Fruit fly (Drosophila melanogaster) whole organism, embryonic: Measurements from ENCODE around the gene MED15.

Experiments
- Awh ChIP-seq: fragments of 200-800 bp; sonication (Bioruptor generic); IDR thresholded peaks from 2 replicates; pipeline ENCODE4, ENCODE4 v1.3.6; 2022; ENCODE audit warnings: missing biosample characterization, missing genetic modification characterization
- C15 ChIP-seq: fragments of 200-800 bp; sonication (Bioruptor generic); IDR thresholded peaks from 3 replicates; pipeline ENCODE4 v1.3.6; 2022; ENCODE audit warnings: missing biosample characterization, missing genetic modification characterization
- CG11504 ChIP-seq: fragments of 200-800 bp; sonication (Bioruptor generic); optimal IDR thresholded peaks from 3 replicates; lab custom pipeline; 2019; ENCODE audit warnings: missing biosample characterization, mild to moderate bottlenecking, missing genetic modification characterization, moderate library complexity
- CG14050 ChIP-seq: fragments of 200-800 bp; sonication (Bioruptor generic); IDR thresholded peaks from 3 replicates; pipeline ENCODE4 v1.3.6; 2022; ENCODE audit warnings: missing biosample characterization, missing genetic modification characterization
- CG14667 ChIP-seq: fragments of 200-800 bp; sonication (Bioruptor generic); IDR thresholded peaks from 2 replicates; pipeline ENCODE4 v1.3.6; 2022; ENCODE audit warnings: missing biosample characterization, missing genetic modification characterization
- CG15269 ChIP-seq: fragments of 200-800 bp; sonication (Bioruptor generic); optimal IDR thresholded peaks from 2 replicates; lab custom pipeline; 2018; ENCODE audit warnings: missing biosample characterization, mild to moderate bottlenecking, missing genetic modification characterization, moderate library complexity
- CG1792 ChIP-seq: fragments of 200-800 bp; sonication (Bioruptor generic); optimal IDR thresholded peaks from 2 replicates; lab custom pipeline; 2016; ENCODE audit warnings: missing biosample characterization, missing genetic modification characterization
- CG1832 ChIP-seq: fragments of 200-800 bp; sonication (Bioruptor generic); optimal IDR thresholded peaks from 2 replicates; lab custom pipeline; 2017; ENCODE audit warnings: missing biosample characterization, mild to moderate bottlenecking, missing genetic modification characterization, inconsistent platforms
- CG2678 ChIP-seq: fragments of 200-800 bp; sonication (Bioruptor generic); optimal IDR thresholded peaks from 3 replicates; lab custom pipeline; 2019; ENCODE audit warnings: missing biosample characterization, mild to moderate bottlenecking, missing genetic modification characterization, moderate library complexity
- CG30020 ChIP-seq: fragments of 200-800 bp; optimal IDR thresholded peaks from 2 replicates; lab custom pipeline; 2019; ENCODE audit warnings: missing biosample characterization, mild to moderate bottlenecking, missing genetic modification characterization, moderate library complexity
- CG3065 ChIP-seq: fragments of 200-800 bp; sonication (Bioruptor generic); optimal IDR thresholded peaks from 2 replicates; lab custom pipeline; 2016; ENCODE audit warnings: missing biosample characterization, missing genetic modification characterization
- CG32532 ChIP-seq: fragments of 200-800 bp; sonication (Bioruptor generic); IDR thresholded peaks from 2 replicates; pipeline ENCODE4 v1.3.6; 2022; ENCODE audit warnings: missing biosample characterization, missing genetic modification characterization
- CG32767 ChIP-seq: fragments of 200-800 bp; sonication (Bioruptor generic); IDR thresholded peaks from 2 replicates; pipeline ENCODE4 v1.3.6; 2022; ENCODE audit warnings: missing biosample characterization, missing genetic modification characterization
- CG7786 ChIP-seq: fragments of 200-800 bp; sonication (Bioruptor generic); optimal IDR thresholded peaks from 2 replicates; lab custom pipeline; 2016; ENCODE audit warnings: missing biosample characterization, missing genetic modification characterization
- CTCF ChIP-seq: fragments of 200-800 bp; sonication (Bioruptor generic); optimal IDR thresholded peaks from 2 replicates; lab custom pipeline; 2017; ENCODE audit warnings: missing biosample characterization, mild to moderate bottlenecking, missing genetic modification characterization, moderate library complexity
- Camta ChIP-seq: fragments of 200-800 bp; sonication (Bioruptor generic); optimal IDR thresholded peaks from 2 replicates; lab custom pipeline; 2016; ENCODE audit warnings: missing biosample characterization, missing genetic modification characterization
- Dip2 ChIP-seq: fragments of 200-800 bp; sonication (Bioruptor generic); IDR thresholded peaks from 2 replicates; pipeline ENCODE4 v1.3.6; 2022; ENCODE audit warnings: missing biosample characterization, missing genetic modification characterization
- Drgx ChIP-seq: fragments of 200-800 bp; sonication (Bioruptor generic); IDR thresholded peaks from 2 replicates; pipeline ENCODE4 v1.3.6; 2022; ENCODE audit warnings: missing biosample characterization, missing genetic modification characterization
- Fer1 ChIP-seq: fragments of 200-800 bp; sonication (Bioruptor generic); optimal IDR thresholded peaks from 2 replicates; lab custom pipeline; 2017; ENCODE audit warnings: missing biosample characterization, mild to moderate bottlenecking, missing genetic modification characterization
- HmgD ChIP-seq: fragments of 200-800 bp; sonication (Bioruptor generic); optimal IDR thresholded peaks from 3 replicates; lab custom pipeline; 2016; ENCODE audit warnings: missing biosample characterization, missing genetic modification characterization
- HmgZ ChIP-seq: fragments of 200-800 bp; sonication (Bioruptor generic); optimal IDR thresholded peaks from 2 replicates; lab custom pipeline; 2018; ENCODE audit warnings: missing biosample characterization, mild to moderate bottlenecking, missing genetic modification characterization
- Hmr ChIP-seq: fragments of 200-800 bp; sonication (Bioruptor generic); optimal IDR thresholded peaks from 3 replicates; lab custom pipeline; 2017; ENCODE audit warnings: mild to moderate bottlenecking, missing biosample characterization, missing genetic modification reagents, missing genetic modification characterization
- Meics ChIP-seq: fragments of 200-800 bp; sonication (Bioruptor generic); optimal IDR thresholded peaks from 2 replicates; lab custom pipeline; 2017; ENCODE audit warnings: missing biosample characterization, mild to moderate bottlenecking, missing genetic modification characterization
- NK7.1 ChIP-seq: fragments of 200-800 bp; sonication (Bioruptor generic); optimal IDR thresholded peaks from 3 replicates; lab custom pipeline; 2016; ENCODE audit warnings: missing biosample characterization, missing genetic modification characterization
- Oli ChIP-seq: fragments of 200-800 bp; sonication (Bioruptor generic); optimal IDR thresholded peaks from 2 replicates; lab custom pipeline; 2018; ENCODE audit warnings: missing biosample characterization, mild to moderate bottlenecking, missing genetic modification characterization, moderate library complexity
- Spps ChIP-seq: fragments of 200-800 bp; sonication (Bioruptor generic); optimal IDR thresholded peaks from 2 replicates; lab custom pipeline; 2018; ENCODE audit warnings: missing biosample characterization, mild to moderate bottlenecking, missing genetic modification characterization
- Ssrp ChIP-seq: fragments of 200-800 bp; sonication (Bioruptor generic); optimal IDR thresholded peaks from 2 replicates; lab custom pipeline; 2018; ENCODE audit warnings: missing biosample characterization, mild to moderate bottlenecking, missing genetic modification characterization, moderate library complexity
- ase ChIP-seq: fragments of 200-800 bp; sonication (Bioruptor generic); IDR thresholded peaks from 3 replicates; pipeline ENCODE4 v1.3.6; 2022; ENCODE audit warnings: missing biosample characterization, missing genetic modification characterization
- bowl ChIP-seq: fragments of 200-800 bp; sonication (Bioruptor generic); IDR thresholded peaks from 2 replicates; pipeline ENCODE4 v1.3.6; 2022; ENCODE audit warnings: missing biosample characterization, missing genetic modification characterization
- btn ChIP-seq: fragments of 200-800 bp; sonication (Bioruptor generic); optimal IDR thresholded peaks from 2 replicates; lab custom pipeline; 2016; ENCODE audit warnings: missing biosample characterization, missing genetic modification characterization
- cas ChIP-seq: fragments of 200-800 bp; sonication (Bioruptor generic); IDR thresholded peaks from 2 replicates; pipeline ENCODE4 v1.3.6; 2022; ENCODE audit warnings: missing biosample characterization, missing genetic modification characterization
- crol ChIP-seq: fragments of 200-800 bp; sonication (Bioruptor generic); IDR thresholded peaks from 2 replicates; pipeline ENCODE4 v1.3.6; 2022; ENCODE audit warnings: missing biosample characterization, missing genetic modification characterization
- dati ChIP-seq: fragments of 200-800 bp; sonication (Bioruptor generic); IDR thresholded peaks from 2 replicates; pipeline ENCODE4 v1.3.6; 2022; ENCODE audit warnings: missing biosample characterization, missing genetic modification characterization
- dysf ChIP-seq: fragments of 200-800 bp; sonication (Bioruptor generic); IDR thresholded peaks from 3 replicates; pipeline ENCODE4 v1.3.6; 2022; ENCODE audit warnings: missing biosample characterization, missing genetic modification characterization
- h ChIP-seq: fragments of >200 bp; optimal IDR thresholded peaks from 2 replicates; lab custom pipeline; 2017
- ind ChIP-seq: fragments of 200-800 bp; sonication (Bioruptor generic); optimal IDR thresholded peaks from 3 replicates; lab custom pipeline; 2016; ENCODE audit warnings: missing biosample characterization, missing genetic modification characterization
- jigr1 ChIP-seq: fragments of 200-800 bp; sonication (Bioruptor generic); IDR thresholded peaks from 3 replicates; pipeline ENCODE4 v1.3.6; 2022; ENCODE audit warnings: missing biosample characterization, missing genetic modification characterization
- pnt ChIP-seq: fragments of 200-800 bp; sonication (Bioruptor generic); optimal IDR thresholded peaks from 3 replicates; lab custom pipeline; 2016; ENCODE audit warnings: missing biosample characterization, missing genetic modification characterization
- pros ChIP-seq: fragments of 200-800 bp; sonication (Bioruptor generic); optimal IDR thresholded peaks from 3 replicates; lab custom pipeline; 2019; ENCODE audit warnings: missing biosample characterization, mild to moderate bottlenecking, missing genetic modification characterization, moderate library complexity
- repo ChIP-seq: fragments of 200-800 bp; sonication (Bioruptor generic); optimal IDR thresholded peaks from 2 replicates; lab custom pipeline; 2016; ENCODE audit warnings: missing biosample characterization, missing genetic modification characterization
- sd ChIP-seq: fragments of 200-800 bp; sonication (Bioruptor generic); optimal IDR thresholded peaks from 3 replicates; lab custom pipeline; 2018; ENCODE audit warnings: missing biosample characterization, mild to moderate bottlenecking, missing genetic modification characterization, moderate library complexity
- seq ChIP-seq: fragments of 200-800 bp; sonication (Bioruptor generic); IDR thresholded peaks from 2 replicates; pipeline ENCODE4 v1.3.6; 2022; ENCODE audit warnings: missing biosample characterization, missing genetic modification characterization
- so ChIP-seq: fragments of 200-800 bp; sonication (Bioruptor generic); IDR thresholded peaks from 3 replicates; pipeline ENCODE4 v1.3.6; 2022; ENCODE audit warnings: missing biosample characterization, missing genetic modification characterization
- sr ChIP-seq: fragments of 200-800 bp; sonication (Bioruptor generic); IDR thresholded peaks from 3 replicates; pipeline ENCODE4 v1.3.6; 2022; ENCODE audit warnings: missing biosample characterization, missing genetic modification characterization
- tio ChIP-seq: fragments of 200-800 bp; sonication (Bioruptor generic); optimal IDR thresholded peaks from 2 replicates; lab custom pipeline; 2017; ENCODE audit warnings: missing biosample characterization, missing genetic modification characterization, inconsistent platforms
- trem ChIP-seq: fragments of 200-800 bp; optimal IDR thresholded peaks from 3 replicates; lab custom pipeline; 2019; ENCODE audit warnings: missing biosample characterization, mild to moderate bottlenecking, missing genetic modification characterization, moderate library complexity
- trh ChIP-seq: fragments of 200-800 bp; sonication (Bioruptor generic); optimal IDR thresholded peaks from 2 replicates; lab custom pipeline; 2016; ENCODE audit warnings: missing biosample characterization, missing genetic modification characterization
- tup ChIP-seq: fragments of 200-800 bp; sonication (Bioruptor generic); optimal IDR thresholded peaks from 2 replicates; lab custom pipeline; 2016; ENCODE audit warnings: missing biosample characterization, mild to moderate bottlenecking, missing genetic modification characterization, moderate library complexity
- twi ChIP-seq: fragments of 200-800 bp; optimal IDR thresholded peaks from 2 replicates; lab custom pipeline; 2019; ENCODE audit warnings: missing biosample characterization, mild to moderate bottlenecking, missing genetic modification characterization, moderate library complexity
- tx ChIP-seq: fragments of 200-800 bp; sonication (Bioruptor generic); optimal IDR thresholded peaks from 2 replicates; lab custom pipeline; 2016; ENCODE audit warnings: missing biosample characterization, missing genetic modification characterization
- unpg ChIP-seq: fragments of 200-800 bp; sonication (Bioruptor generic); optimal IDR thresholded peaks from 3 replicates; lab custom pipeline; 2018; ENCODE audit warnings: missing biosample characterization, mild to moderate bottlenecking, missing genetic modification characterization, moderate library complexity
- zfh2 ChIP-seq: fragments of 200-800 bp; sonication (Bioruptor generic); optimal IDR thresholded peaks from 2 replicates; lab custom pipeline; 2016; ENCODE audit warnings: missing biosample characterization, missing genetic modification characterization

MED15 gene

DNA sequence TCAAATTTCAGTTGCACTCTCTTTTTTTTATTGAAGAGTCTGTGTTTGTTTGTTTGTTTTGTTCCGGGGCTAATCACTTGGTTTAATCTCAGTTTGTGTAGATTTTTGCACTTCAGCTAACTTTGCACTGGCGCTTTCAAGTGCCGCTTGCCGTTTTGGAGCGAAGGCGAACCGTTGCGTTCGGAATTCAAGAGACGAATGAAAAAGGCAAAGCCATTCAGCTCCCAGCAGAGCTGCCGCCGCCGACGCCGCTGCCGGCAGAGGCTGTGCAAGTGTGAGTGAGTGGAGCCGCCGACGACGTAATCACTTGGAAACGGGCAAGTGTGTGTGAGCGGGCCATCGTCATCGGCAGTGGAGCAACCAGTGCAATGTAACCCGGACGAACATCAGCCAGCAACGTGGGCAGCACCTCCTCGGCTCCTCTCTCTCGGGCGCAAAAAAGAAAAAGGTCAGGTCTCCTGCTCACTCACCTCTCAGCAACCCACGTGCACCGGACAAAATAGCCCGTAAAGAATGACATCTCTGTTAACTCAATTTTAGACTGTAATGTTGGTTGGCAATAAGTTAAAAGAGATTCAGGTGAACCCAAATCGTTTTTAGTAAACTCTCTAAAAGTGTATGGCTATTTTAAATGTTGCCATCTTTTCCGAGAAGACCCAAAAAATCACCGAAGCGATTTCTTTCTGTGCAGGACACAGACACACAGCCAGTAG lies 6.8 kb downstream of the MED15 start, which contains the start of gene cbt (continued):
- TF ChIP-seq CG11504 (tag; lab: Kevin White, UChicago) = peak; percentile 96
- peak; percentile 94 for TF ChIP-seq trem (tag; lab: Kevin White, UChicago)
- peak; percentile 98 for TF ChIP-seq unpg (GFP tag; lab: Kevin White, UChicago)
- no peak for TF ChIP-seq ase
- peak; percentile 94 for TF ChIP-seq Ssrp (tag; lab: Kevin White, UChicago)
- TF ChIP-seq sd (tag; lab: Kevin White, UChicago) = peak; percentile 82
- no peak for TF ChIP-seq cas (GFP tag; lab: Robert Waterston, UW)
- TF ChIP-seq CG7786 (GFP tag; lab: Kevin White, UChicago) = peak; percentile 99
- peak; percentile 98 for TF ChIP-seq HmgZ (tag; lab: Kevin White, UChicago)
- peak; percentile 95 for TF ChIP-seq Spps (tag; lab: Kevin White, UChicago)
- no peak for TF ChIP-seq seq (GFP tag; lab: Robert Waterston, UW)
- peak; percentile 97 for TF ChIP-seq tx (GFP tag; lab: Kevin White, UChicago)
- peak; percentile 98 for TF ChIP-seq Oli
- TF ChIP-seq Drgx (GFP tag; lab: Robert Waterston, UW) = no peak
- TF ChIP-seq crol = no peak
- peak; percentile 98 for TF ChIP-seq CG15269 (tag; lab: Kevin White, UChicago)
- TF ChIP-seq CG1792 (GFP tag; lab: Kevin White, UChicago) = peak; percentile 97
- peak; percentile 98 for TF ChIP-seq Meics (GFP tag; lab: Kevin White, UChicago)
- no peak for TF ChIP-seq dysf (GFP tag; lab: Robert Waterston, UW)
- TF ChIP-seq jigr1 (GFP tag; lab: Robert Waterston, UW) = no peak
- TF ChIP-seq CG2678 (tag; lab: Kevin White, UChicago) = peak; percentile 98
- TF ChIP-seq CG3065 (GFP tag; lab: Kevin White, UChicago) = peak; percentile 94
- no peak for TF ChIP-seq Dip2 (GFP tag; lab: Robert Waterston, UW)
- TF ChIP-seq HmgD (GFP tag; lab: Kevin White, UChicago) = peak; percentile 97
- peak; percentile 91 for TF ChIP-seq trh (GFP tag; lab: Kevin White, UChicago)
- TF ChIP-seq CTCF (GFP tag; lab: Kevin White, UChicago) = peak; percentile 41
- TF ChIP-seq Camta (GFP tag; lab: Kevin White, UChicago) = peak; percentile 98
- TF ChIP-seq CG1832 (GFP tag; lab: Kevin White, UChicago) = no peak
- peak; percentile 99 for TF ChIP-seq ind (GFP tag; lab: Kevin White, UChicago)
- TF ChIP-seq sr = no peak
- peak; percentile 99 for TF ChIP-seq Fer1
- peak; percentile 96 for TF ChIP-seq btn (GFP tag; lab: Kevin White, UChicago)
- TF ChIP-seq NK7.1 (GFP tag; lab: Kevin White, UChicago) = peak; percentile 95
- no peak for TF ChIP-seq CG14050
- TF ChIP-seq twi (tag; lab: Kevin White, UChicago) = peak; percentile 89
- TF ChIP-seq pnt = peak; percentile 98
- peak; percentile 98 for TF ChIP-seq repo
- peak; percentile 96 for TF ChIP-seq tio (GFP tag; lab: Kevin White, UChicago)
- TF ChIP-seq CG32532 (GFP tag; lab: Robert Waterston, UW) = no peak
- TF ChIP-seq C15 = no peak
- peak; percentile 73 for TF ChIP-seq CG30020 (tag; lab: Kevin White, UChicago)
- no peak for TF ChIP-seq CG32767 (GFP tag; lab: Robert Waterston, UW)
- TF ChIP-seq Hmr (GFP tag; lab: Kevin White, UChicago) = peak; percentile 98
- peak; percentile 96 for TF ChIP-seq tup (GFP tag; lab: Kevin White, UChicago)
- no peak for TF ChIP-seq CG14667
- TF ChIP-seq zfh2 (GFP tag; lab: Kevin White, UChicago) = peak; percentile 97
- TF ChIP-seq h = no peak
- no peak for TF ChIP-seq bowl (GFP tag; lab: Robert Waterston, UW)
- no peak for TF ChIP-seq Awh (GFP tag; lab: Robert Waterston, UW)
- TF ChIP-seq pros (GFP tag; lab: Kevin White, UChicago) = peak; percentile 46
- no peak for TF ChIP-seq so (GFP tag; lab: Robert Waterston, UW)
- TF ChIP-seq dati (GFP tag; lab: Robert Waterston, UW) = no peak
